Worm (Caenorhabditis elegans) whole organism, late embryonic: Measurements from ENCODE around the gene ztf-30.

ENCODE experiments used
- elt-2 ChIP-seq: sonication (generic microtip); optimal IDR thresholded peaks from 2 replicates; lab custom pipeline; 2016; ENCODE audit warnings: missing genetic modification reagents, missing genetic modification characterization, missing compliant biosample characterization
- fax-1 ChIP-seq: sonication (generic microtip); optimal IDR thresholded peaks from 2 replicates; lab custom pipeline; 2016; ENCODE audit warnings: missing genotype, missing genetic modification characterization, missing compliant biosample characterization
- hlh-30 ChIP-seq: sonication (generic microtip); optimal IDR thresholded peaks from 2 replicates; lab custom pipeline; 2017; ENCODE audit warnings: antibody characterized with exemption, missing genetic modification characterization, missing compliant biosample characterization; ENCODE audit not compliant: insufficient read depth
- nfya-1 ChIP-seq: sonication (generic microtip); optimal IDR thresholded peaks from 2 replicates; lab custom pipeline; 2017; ENCODE audit warnings: missing genetic modification characterization, mild to moderate bottlenecking, missing compliant biosample characterization, antibody characterized with exemption, moderate library complexity
- npax-4 ChIP-seq: sonication (generic microtip); optimal IDR thresholded peaks from 2 replicates; lab custom pipeline; 2016; ENCODE audit warnings: missing genetic modification characterization, missing compliant biosample characterization

- no peak for TF ChIP-seq elt-2 (tag; lab: Kevin White, UChicago)
- TF ChIP-seq nfya-1 (tag; lab: Kevin White, UChicago), result no peak
- no peak for TF ChIP-seq hlh-30 (tag; lab: Kevin White, UChicago)
- TF ChIP-seq npax-4 (tag; lab: Kevin White, UChicago), result no peak
- no peak for TF ChIP-seq fax-1
These were observed 41.6 kb upstream of the ztf-30 start, which contains the start of gene fip-1 for ce11 chrIII:8639188-8639795.
